Worm (Caenorhabditis elegans): Measurements from ENCODE around the gene C39H7.4.

The C39H7.4 gene

ce11 chrIV:5654203-5654602 is 39.8 kb upstream of the C39H7.4 start (continued):
- TF ChIP-seq F23B12.7 (tag; optimal IDR thresholded peaks at IDR 0.05; ENCODE audit: insufficient read depth) (no peak), F57C9.4 (tag; optimal IDR thresholded peaks at IDR 0.05) (no peak), zfh-2 (GFP tag; conservative IDR thresholded peaks at IDR 0.05) (no peak), lin-54 (GFP tag; optimal IDR thresholded peaks at IDR 0.05) (no peak), ceh-79 (tag; optimal IDR thresholded peaks at IDR 0.05) (no peak), dox-1 (GFP tag; IDR thresholded peaks at IDR 0.05) (peak; percentile 59; the same call in 1 of the 2 replicates), mxl-1 (tag; optimal IDR thresholded peaks at IDR 0.05) (no peak), gei-17 (GFP tag; optimal IDR thresholded peaks at IDR 0.05) (no peak), chd-7 (tag; optimal IDR thresholded peaks at IDR 0.05) (no peak), tbx-9 (tag; optimal IDR thresholded peaks at IDR 0.05; ENCODE audit: borderline replicate concordance) (no peak), hmg-1.2 (GFP tag; IDR thresholded peaks at IDR 0.05) (no peak), bed-2 (GFP tag; IDR thresholded peaks at IDR 0.05) (no peak), F57A8.1 (GFP tag; optimal IDR thresholded peaks at IDR 0.05) (no peak), ceh-40 (GFP tag; IDR thresholded peaks at IDR 0.05) (no peak), C17E4.6 (GFP tag; IDR thresholded peaks at IDR 0.05) (no peak), madf-10 (tag; optimal IDR thresholded peaks at IDR 0.05) (peak; percentile 38), madf-3 (GFP tag; IDR thresholded peaks at IDR 0.05) (no peak), nhr-90 (tag; optimal IDR thresholded peaks at IDR 0.05) (peak; percentile 21), atf-7 (tag; optimal IDR thresholded peaks at IDR 0.05) (peak; percentile 38), ztf-3 (GFP tag; optimal IDR thresholded peaks at IDR 0.05) (no peak), ztf-26 (tag; optimal IDR thresholded peaks at IDR 0.05) (no peak), ceh-27 (GFP tag; optimal IDR thresholded peaks at IDR 0.05) (no peak), madf-8 (GFP tag; conservative IDR thresholded peaks at IDR 0.05) (no peak), pha-4 (tag; optimal IDR thresholded peaks at IDR 0.05) (peak; percentile 65), T26A5.8 (tag; optimal IDR thresholded peaks at IDR 0.05) (no peak), Y53G8AR.9 (GFP tag; conservative IDR thresholded peaks at IDR 0.05) (0 out of 2 replicates have a peak, but pooled peaks have one; percentile 41), tbp1 (GFP tag; optimal IDR thresholded peaks at IDR 0.05) (no peak), somi-1 (GFP tag; optimal IDR thresholded peaks at IDR 0.05) (no peak), Y67H2A.10 (GFP tag; conservative IDR thresholded peaks at IDR 0.05) (no peak), B0035.1 (tag; optimal IDR thresholded peaks at IDR 0.05) (no peak), F49E8.2 (tag; optimal IDR thresholded peaks at IDR 0.05; ENCODE audit: insufficient read depth) (no peak), Y95B8A.8 (GFP tag; IDR thresholded peaks at IDR 0.05) (no peak), madf-6 (GFP tag; IDR thresholded peaks at IDR 0.05) (no peak), Y56A3A.18 (GFP tag; IDR thresholded peaks at IDR 0.05) (no peak), B0261.1 (tag; optimal IDR thresholded peaks at IDR 0.05) (no peak), T07F8.4 (tag; optimal IDR thresholded peaks at IDR 0.05) (no peak)

ce11 chrIV:5653649-5654048 is 39.2 kb upstream of the C39H7.4 start, which contains the start of gene clec-178:
Gene clec-178 (plus strand): TSS chrIV:5653949.
- TF ChIP-seq Y56A3A.18 (GFP tag; IDR thresholded peaks at IDR 0.05): peak; percentile 42; the same call in 1 of the 2 replicates
- no peak for TF ChIP-seq ztf-18 (tag; optimal IDR thresholded peaks at IDR 0.05)

ce11 chrIV:5652811-5653483 is 38.5 kb upstream of the C39H7.4 start:
- TF ChIP-seq Y56A3A.18 (GFP tag; IDR thresholded peaks at IDR 0.05) (no peak), nhr-80 (tag; optimal IDR thresholded peaks at IDR 0.05) (peak; percentile 43), T26A5.8 (tag; optimal IDR thresholded peaks at IDR 0.05) (no peak)

All from whole organism, young adult.